Worm (Caenorhabditis elegans) whole organism, L2 larva: ENCODE results near the gene spn-4.

ENCODE experiments used
- lin-13 ChIP-seq: fragments of 150-350 bp; optimal IDR thresholded peaks from 2 replicates; lab custom pipeline; 2014; ENCODE audit warnings: missing biosample characterization, missing genetic modification reagents, missing genetic modification characterization
- lin-39 ChIP-seq: fragments of 150-350 bp; optimal IDR thresholded peaks from 2 replicates; lab custom pipeline; 2014; ENCODE audit warnings: missing biosample characterization, missing genetic modification reagents, missing genetic modification characterization
- mab-5 ChIP-seq: fragments of 150-350 bp; optimal IDR thresholded peaks from 2 replicates; lab custom pipeline; 2014; ENCODE audit warnings: missing biosample characterization, missing genetic modification characterization
- nhr-10 ChIP-seq: sonication (generic microtip); optimal IDR thresholded peaks from 2 replicates; lab custom pipeline; 2017; ENCODE audit warnings: missing biosample characterization, missing genetic modification characterization
- unc-62 ChIP-seq: fragments of 150-350 bp; optimal IDR thresholded peaks from 2 replicates; lab custom pipeline; 2014; ENCODE audit warnings: missing biosample characterization, missing genetic modification reagents, missing genetic modification characterization
- zag-1 ChIP-seq: fragments of 150-350 bp; optimal IDR thresholded peaks from 2 replicates; lab custom pipeline; 2014; ENCODE audit warnings: missing biosample characterization, missing genetic modification characterization

DNA sequence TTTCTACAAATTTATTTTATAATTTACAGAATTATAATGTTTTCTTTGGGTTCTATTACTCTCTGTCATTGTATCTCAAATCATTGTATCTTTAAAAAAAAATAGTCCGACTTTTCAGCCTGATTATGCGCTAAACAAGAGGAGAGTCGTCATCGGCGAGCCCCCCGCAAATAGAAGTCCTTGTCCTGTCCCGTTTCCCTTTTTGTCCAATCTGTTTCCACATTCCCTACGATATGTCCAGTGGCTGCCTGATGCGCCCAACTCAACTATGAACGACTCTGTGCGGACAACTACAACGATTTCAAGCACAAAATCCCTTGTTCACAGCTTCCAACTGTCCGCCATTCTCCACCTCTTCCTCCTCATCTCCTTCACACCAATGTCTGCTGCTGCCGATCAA lies 26.7 kb downstream of the spn-4 start, which contains the start of gene dbl-1:
- no peak for TF ChIP-seq unc-62 (GFP tag; lab: Kevin White, UChicago)
- no peak for TF ChIP-seq nhr-10 (tag; lab: Kevin White, UChicago)
- TF ChIP-seq zag-1 (tag; lab: Kevin White, UChicago) = no peak
- no peak for TF ChIP-seq mab-5 (tag; lab: Kevin White, UChicago)
- TF ChIP-seq lin-39 (tag; lab: Kevin White, UChicago) = no peak
- no peak for TF ChIP-seq lin-13 (GFP tag; lab: Kevin White, UChicago)
